Fruit fly (Drosophila melanogaster): ENCODE measurements around the gene CG46303.

The CG46303 gene

dm6 chr3R:5824456-5824855 lies 2.7 kb downstream of the CG46303 start, which contains the start of the genes Sec20 and dgrn:
Gene Sec20, minus strand, starts transcription at chr3R:5824532.
Gene dgrn, plus strand, starts transcription at chr3R:5824615.
- TF ChIP-seq toe (GFP tag; optimal IDR thresholded peaks at IDR 0.05) (peak; percentile 69), CG14711 (tag; optimal IDR thresholded peaks at IDR 0.05) (peak; percentile 66), CG11617 (GFP tag; optimal IDR thresholded peaks at IDR 0.05) (peak; percentile 74), Clk (GFP tag; optimal IDR thresholded peaks at IDR 0.05) (peak; percentile 36), pad (GFP tag; optimal IDR thresholded peaks at IDR 0.05) (peak; percentile 63), Hr96 (GFP tag; optimal IDR thresholded peaks at IDR 0.05) (peak; percentile 40), ovo (GFP tag; optimal IDR thresholded peaks at IDR 0.05) (peak; percentile 57), kay (GFP tag; ENCODE audit: borderline replicate concordance) (peak; percentile 96), tj (GFP tag; optimal IDR thresholded peaks at IDR 0.05) (peak; percentile 62), Crg-1 (GFP tag; optimal IDR thresholded peaks at IDR 0.05) (peak; percentile 55), cnc (optimal IDR thresholded peaks at IDR 0.05) (no peak), Mnt (GFP tag; optimal IDR thresholded peaks at IDR 0.05) (peak; percentile 74), CG12768 (GFP tag; optimal IDR thresholded peaks at IDR 0.05) (peak; percentile 42), cic (GFP tag; optimal IDR thresholded peaks at IDR 0.05) (peak; percentile 20), CG7101 (tag; optimal IDR thresholded peaks at IDR 0.05) (peak; percentile 73), CG5204 (GFP tag; optimal IDR thresholded peaks at IDR 0.05) (peak; percentile 64), bab1 (GFP tag; optimal IDR thresholded peaks at IDR 0.05) (peak; percentile 64), CG33017 (tag; optimal IDR thresholded peaks at IDR 0.05) (peak; percentile 54), CG1620 (GFP tag; optimal IDR thresholded peaks at IDR 0.05) (peak; percentile 72), CG7045 (GFP tag; optimal IDR thresholded peaks at IDR 0.05) (peak; percentile 60)

- no peak for TF ChIP-seq cnc (optimal IDR thresholded peaks at IDR 0.05)
- TF ChIP-seq kay (GFP tag; ENCODE audit: borderline replicate concordance), result no peak
- TF ChIP-seq bab1 (GFP tag; optimal IDR thresholded peaks at IDR 0.05), result no peak
- TF ChIP-seq CG5204 (GFP tag; optimal IDR thresholded peaks at IDR 0.05), result no peak
- no peak for TF ChIP-seq CG1620 (GFP tag; optimal IDR thresholded peaks at IDR 0.05)
- no peak for TF ChIP-seq CG7045 (GFP tag; optimal IDR thresholded peaks at IDR 0.05)
- no peak for TF ChIP-seq CG14711 (tag; optimal IDR thresholded peaks at IDR 0.05)
- TF ChIP-seq CG33017 (tag; optimal IDR thresholded peaks at IDR 0.05), result no peak
- no peak for TF ChIP-seq Mnt (GFP tag; optimal IDR thresholded peaks at IDR 0.05)
- TF ChIP-seq CG7101 (tag; optimal IDR thresholded peaks at IDR 0.05), result no peak
- no peak for TF ChIP-seq cic (GFP tag; optimal IDR thresholded peaks at IDR 0.05)
- TF ChIP-seq CG11617 (GFP tag; optimal IDR thresholded peaks at IDR 0.05), result no peak
- TF ChIP-seq toe (GFP tag; optimal IDR thresholded peaks at IDR 0.05), result no peak
- TF ChIP-seq Crg-1 (GFP tag; optimal IDR thresholded peaks at IDR 0.05), result no peak
- no peak for TF ChIP-seq pad (GFP tag; optimal IDR thresholded peaks at IDR 0.05)
- TF ChIP-seq tj (GFP tag; optimal IDR thresholded peaks at IDR 0.05), result no peak
- TF ChIP-seq Hr96 (GFP tag; optimal IDR thresholded peaks at IDR 0.05), result no peak
- no peak for TF ChIP-seq Clk (GFP tag; optimal IDR thresholded peaks at IDR 0.05)
- no peak for TF ChIP-seq CG12768 (GFP tag; optimal IDR thresholded peaks at IDR 0.05)
- no peak for TF ChIP-seq ovo (GFP tag; optimal IDR thresholded peaks at IDR 0.05)
Measured at dm6 chr3R:5829762-5830161, 8.0 kb downstream of the CG46303 start, which contains the start of gene glob3. Gene glob3, plus strand, starts transcription at chr3R:5830062.

- TF ChIP-seq CG5204 (GFP tag; optimal IDR thresholded peaks at IDR 0.05) (no peak), cic (GFP tag; optimal IDR thresholded peaks at IDR 0.05) (no peak), CG14711 (tag; optimal IDR thresholded peaks at IDR 0.05) (no peak), CG11617 (GFP tag; optimal IDR thresholded peaks at IDR 0.05) (no peak)
Measured at dm6 chr3R:5831339-5831738, 9.6 kb downstream of the CG46303 start, which contains the start of gene CG1208. Gene CG1208, plus strand, starts transcription at chr3R:5831639.

- TF ChIP-seq pad (GFP tag; optimal IDR thresholded peaks at IDR 0.05) (no peak), CG14711 (tag; optimal IDR thresholded peaks at IDR 0.05) (no peak), tj (GFP tag; optimal IDR thresholded peaks at IDR 0.05) (no peak), Mnt (GFP tag; optimal IDR thresholded peaks at IDR 0.05) (no peak), CG1620 (GFP tag; optimal IDR thresholded peaks at IDR 0.05) (no peak), CG5204 (GFP tag; optimal IDR thresholded peaks at IDR 0.05) (no peak), cic (GFP tag; optimal IDR thresholded peaks at IDR 0.05) (peak; percentile 68), CG33017 (tag; optimal IDR thresholded peaks at IDR 0.05) (no peak), bab1 (GFP tag; optimal IDR thresholded peaks at IDR 0.05) (no peak), Hr96 (GFP tag; optimal IDR thresholded peaks at IDR 0.05) (peak; percentile 1), toe (GFP tag; optimal IDR thresholded peaks at IDR 0.05) (no peak), Clk (GFP tag; optimal IDR thresholded peaks at IDR 0.05) (no peak), kay (GFP tag; ENCODE audit: borderline replicate concordance) (no peak), CG12768 (GFP tag; optimal IDR thresholded peaks at IDR 0.05) (no peak)
Measured at dm6 chr3R:5832345-5832981, 10.7 kb downstream of the CG46303 start.

dm6 chr3R:5833948-5834504 lies 12.3 kb downstream of the CG46303 start:
- TF ChIP-seq CG14711 (tag; optimal IDR thresholded peaks at IDR 0.05) (peak; percentile 62), ovo (GFP tag; optimal IDR thresholded peaks at IDR 0.05) (no peak), cnc (optimal IDR thresholded peaks at IDR 0.05) (no peak), kay (GFP tag; ENCODE audit: borderline replicate concordance) (peak; percentile 78), CG11617 (GFP tag; optimal IDR thresholded peaks at IDR 0.05) (peak; percentile 62), CG1620 (GFP tag; optimal IDR thresholded peaks at IDR 0.05) (peak; percentile 45), CG5204 (GFP tag; optimal IDR thresholded peaks at IDR 0.05) (peak; percentile 87), cic (GFP tag; optimal IDR thresholded peaks at IDR 0.05) (peak; percentile 44), Crg-1 (GFP tag; optimal IDR thresholded peaks at IDR 0.05) (peak; percentile 43), CG12768 (GFP tag; optimal IDR thresholded peaks at IDR 0.05) (peak; percentile 77), Mnt (GFP tag; optimal IDR thresholded peaks at IDR 0.05) (peak; percentile 69), Clk (GFP tag; optimal IDR thresholded peaks at IDR 0.05) (peak; percentile 60), toe (GFP tag; optimal IDR thresholded peaks at IDR 0.05) (peak; percentile 67), Hr96 (GFP tag; optimal IDR thresholded peaks at IDR 0.05) (peak; percentile 84), CG33017 (tag; optimal IDR thresholded peaks at IDR 0.05) (peak; percentile 84), CG7101 (tag; optimal IDR thresholded peaks at IDR 0.05) (peak; percentile 60), pad (GFP tag; optimal IDR thresholded peaks at IDR 0.05) (peak; percentile 14), tj (GFP tag; optimal IDR thresholded peaks at IDR 0.05) (peak; percentile 51), bab1 (GFP tag; optimal IDR thresholded peaks at IDR 0.05) (peak; percentile 17), CG7045 (GFP tag; optimal IDR thresholded peaks at IDR 0.05) (peak; percentile 90)

Data from whole organism, adult.